Fruit fly (Drosophila melanogaster): ENCODE results near the gene CG5217.
A peak's percentile ranks its signal among the peaks of the same experiment; 100 is the strongest.

The CG5217 gene

dm6 chr3R:19211778-19212177 lies 36.2 kb downstream of the CG5217 start, which contains the start of gene cry (continued):
- TF ChIP-seq CG15073 (GFP tag; optimal IDR thresholded peaks at IDR 0.05) (no peak), ase (GFP tag; IDR thresholded peaks at IDR 0.05) (no peak), gcm (GFP tag; optimal IDR thresholded peaks at IDR 0.05) (peak; percentile 46), sna (GFP tag; IDR thresholded peaks at IDR 0.05; ENCODE audit: partially characterized antibody) (no peak), CG8765 (GFP tag; IDR thresholded peaks at IDR 0.05) (no peak), CG15696 (tag; optimal IDR thresholded peaks at IDR 0.05) (peak; percentile 19), pros (GFP tag; optimal IDR thresholded peaks at IDR 0.05) (no peak), CG9797 (GFP tag; optimal IDR thresholded peaks at IDR 0.05) (no peak), CG32772 (GFP tag; IDR thresholded peaks at IDR 0.05) (peak; percentile 52), cato (GFP tag; optimal IDR thresholded peaks at IDR 0.05; ENCODE audit: borderline replicate concordance) (no peak), CG9876 (GFP tag; optimal IDR thresholded peaks at IDR 0.05) (no peak), prd (optimal IDR thresholded peaks at IDR 0.05) (no peak), prd (GFP tag; IDR thresholded peaks at IDR 0.05) (no peak), Ptx1 (GFP tag; IDR thresholded peaks at IDR 0.05) (no peak), Scr (GFP tag; IDR thresholded peaks at IDR 0.05; ENCODE audit: partially characterized antibody) (no peak), bigmax (GFP tag; optimal IDR thresholded peaks at IDR 0.05) (no peak), CG4424 (GFP tag; optimal IDR thresholded peaks at IDR 0.05) (peak; percentile 75), ken (GFP tag; IDR thresholded peaks at IDR 0.05) (0 out of 3 replicates have a peak, but pooled peaks have one; percentile 36), CG4707 (GFP tag; optimal IDR thresholded peaks at IDR 0.05) (no peak), E2f2 (GFP tag; IDR thresholded peaks at IDR 0.05) (peak; percentile 11; the same call in 1 of the 2 replicates), Dip3 (GFP tag; optimal IDR thresholded peaks at IDR 0.05) (no peak), CG2129 (GFP tag; IDR thresholded peaks at IDR 0.05; ENCODE audit: partially characterized antibody) (no peak), CG10267 (tag; optimal IDR thresholded peaks at IDR 0.05) (peak; percentile 53), sim (GFP tag; IDR thresholded peaks at IDR 0.05) (no peak), sisA (GFP tag; IDR thresholded peaks at IDR 0.05) (peak; percentile 41; the same call in 1 of the 2 replicates), gsb-n (tag; optimal IDR thresholded peaks at IDR 0.05) (peak; percentile 40), fd96Cb (tag; optimal IDR thresholded peaks at IDR 0.05) (peak; percentile 82), CG1792 (GFP tag; optimal IDR thresholded peaks at IDR 0.05) (no peak), eve (GFP tag; optimal IDR thresholded peaks at IDR 0.05) (peak in 1 of 2 experiments; percentile 82), CG10147 (GFP tag; optimal IDR thresholded peaks at IDR 0.05) (no peak), kah (GFP tag; optimal IDR thresholded peaks at IDR 0.05) (peak; percentile 14), ewg (GFP tag; optimal IDR thresholded peaks at IDR 0.05) (peak; percentile 57), ssp (GFP tag; IDR thresholded peaks at IDR 0.05) (peak; percentile 10; the same call in 1 of the 2 replicates), fd102C (GFP tag; optimal IDR thresholded peaks at IDR 0.05) (no peak), CG11695 (GFP tag; IDR thresholded peaks at IDR 0.05) (0 out of 3 replicates have a peak, but pooled peaks have one; percentile 47), Mes4 (GFP tag; optimal IDR thresholded peaks at IDR 0.05) (no peak), ara (GFP tag; IDR thresholded peaks at IDR 0.05) (0 out of 2 replicates have a peak, but pooled peaks have one; percentile 5), tin (GFP tag; optimal IDR thresholded peaks at IDR 0.05) (peak; percentile 49), CG10366 (GFP tag; IDR thresholded peaks at IDR 0.05) (peak; percentile 30; the same call in 1 of the 2 replicates), Camta (GFP tag; optimal IDR thresholded peaks at IDR 0.05) (no peak), Gug (GFP tag; IDR thresholded peaks at IDR 0.05) (no peak), vnd (GFP tag; IDR thresholded peaks at IDR 0.05; ENCODE audit: partially characterized antibody) (no peak), klu (GFP tag; IDR thresholded peaks at IDR 0.05) (no peak), CG1647 (GFP tag; optimal IDR thresholded peaks at IDR 0.05) (no peak), Six4 (GFP tag; optimal IDR thresholded peaks at IDR 0.05) (peak; percentile 9), CG14050 (GFP tag; IDR thresholded peaks at IDR 0.05) (no peak), Sry-δ (GFP tag; optimal IDR thresholded peaks at IDR 0.05) (no peak), CG9727 (GFP tag; optimal IDR thresholded peaks at IDR 0.05) (peak; percentile 44), salm (tag; optimal IDR thresholded peaks at IDR 0.05) (no peak), fd3F (GFP tag; optimal IDR thresholded peaks at IDR 0.05) (no peak), her (GFP tag; optimal IDR thresholded peaks at IDR 0.05) (no peak), CG31224 (GFP tag; IDR thresholded peaks at IDR 0.05) (no peak)

Measured in whole organism, embryonic.